Worm (Caenorhabditis elegans): ENCODE results near the gene gln-6.

- TF ChIP-seq elt-2 (tag; optimal IDR thresholded peaks at IDR 0.05) (no peak), ceh-9 (tag; optimal IDR thresholded peaks at IDR 0.05) (no peak), nfya-1 (tag; optimal IDR thresholded peaks at IDR 0.05) (no peak)
Observed at ce11 chrIV:9734861-9735260, 5.8 kb downstream of the gln-6 start.

Measured in whole organism, late embryonic.